Worm (Caenorhabditis elegans) whole organism, young adult: ENCODE measurements around the gene npr-20.

Experiments
- akir-1 ChIP-seq: fragments of 200-800 bp; sonication (Bioruptor generic); optimal IDR thresholded peaks from 2 replicates; lab custom pipeline; 2018; ENCODE audit warnings: mild to moderate bottlenecking, missing genetic modification characterization, moderate library complexity, missing compliant biosample characterization
- aptf-3 ChIP-seq: fragments of 200-800 bp; sonication (Bioruptor generic); IDR thresholded peaks from 2 replicates; pipeline ENCODE4 v1.3.6; 2022; ENCODE audit warnings: missing genetic modification characterization, missing compliant biosample characterization

ce11 chrII:8898582-8899356, 33.8 kb upstream of the npr-20 start:
- TF ChIP-seq aptf-3 (GFP tag; lab: Robert Waterston, UW) = no peak
- TF ChIP-seq akir-1 (GFP tag; lab: Kevin White, UChicago) = no peak
